Worm (Caenorhabditis elegans) whole organism, L1 larva: ENCODE results near the gene ssp-33.

Source experiments
- C04F5.9 ChIP-seq: sonication (generic microtip); optimal IDR thresholded peaks from 2 replicates; lab custom pipeline; 2016; ENCODE audit warnings: missing genetic modification characterization, missing compliant biosample characterization
- ceh-82 ChIP-seq, 3 experiments: fragments of 150-350 bp in 1 of 3; sonication (generic microtip) in 2 of 3; optimal IDR thresholded peaks; 2 replicates each; lab custom pipeline; 2014 to 2017; ENCODE audit warnings: missing biosample characterization in 3 of 3, missing genetic modification characterization in 3 of 3
- efl-1 ChIP-seq, 4 experiments: fragments of 150-350 bp; optimal IDR thresholded peaks in 3 of 4; peaks in 1 of 4; 1 replicate in 1 of 4; 2 replicates in 3 of 4; lab custom pipeline; 2014; ENCODE audit warnings: missing biosample characterization in 2 of 4, missing genetic modification characterization in 2 of 4, missing genetic modification reagents in 2 of 4
- egl-27 ChIP-seq, 2 experiments: fragments of 150-350 bp in 1 of 2; sonication (generic microtip); optimal IDR thresholded peaks; 3 replicates each; lab custom pipeline; 2017 to 2018; ENCODE audit warnings: missing biosample characterization in 2 of 2, missing genetic modification characterization in 2 of 2, missing genetic modification reagents in 2 of 2
- jun-1 ChIP-seq: fragments of 150-350 bp; optimal IDR thresholded peaks from 2 replicates; lab custom pipeline; 2014; ENCODE audit warnings: missing biosample characterization, missing genetic modification reagents, missing genetic modification characterization
- nhr-28 ChIP-seq: fragments of 150-350 bp; optimal IDR thresholded peaks from 2 replicates; lab custom pipeline; 2014; ENCODE audit warnings: missing biosample characterization, missing genetic modification characterization
- skn-1 ChIP-seq: fragments of 150-350 bp; optimal IDR thresholded peaks from 2 replicates; lab custom pipeline; 2014; ENCODE audit warnings: missing biosample characterization, missing genetic modification characterization
- snu-23 ChIP-seq: sonication (generic microtip); optimal IDR thresholded peaks from 2 replicates; lab custom pipeline; 2016; ENCODE audit warnings: missing genetic modification characterization, missing compliant biosample characterization
- zag-1 ChIP-seq: fragments of 150-350 bp; optimal IDR thresholded peaks from 2 replicates; lab custom pipeline; 2014; ENCODE audit warnings: missing biosample characterization, missing genetic modification characterization

DNA sequence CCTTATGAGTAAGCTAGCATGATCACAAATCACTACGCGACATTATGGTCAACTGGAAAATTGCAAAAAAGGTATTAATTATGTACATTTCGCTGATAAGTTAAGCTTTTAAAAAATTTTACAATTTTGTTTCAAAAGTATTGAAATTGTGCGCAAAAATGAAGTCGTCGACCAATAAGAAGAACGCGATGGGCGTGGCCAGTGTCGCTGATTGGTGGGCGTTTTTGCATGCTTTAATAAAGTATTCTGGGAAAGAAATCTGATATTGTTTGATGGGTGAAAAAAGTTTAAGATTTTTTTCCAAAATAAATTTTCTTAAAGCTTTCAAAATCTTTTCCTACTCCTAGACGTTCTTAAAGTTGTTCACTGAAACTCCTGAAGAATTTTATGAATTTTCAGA, 32.9 kb upstream of the ssp-33 start:
- TF ChIP-seq efl-1 (optimal IDR thresholded peaks at IDR 0.05; lab: Kevin White, UChicago) (no peak), efl-1 (GFP tag; optimal IDR thresholded peaks at IDR 0.05 in 1 of 2; lab: Kevin White, UChicago) (no peak), nhr-28 (tag; lab: Kevin White, UChicago) (no peak), C04F5.9 (tag; lab: Kevin White, UChicago) (no peak), zag-1 (tag; lab: Kevin White, UChicago) (no peak), jun-1 (tag; lab: Kevin White, UChicago) (no peak), egl-27 (tag; optimal IDR thresholded peaks at IDR 0.05; lab: Kevin White, UChicago) (no peak), snu-23 (GFP tag; lab: Kevin White, UChicago) (no peak), skn-1 (tag; lab: Kevin White, UChicago) (no peak), ceh-82 (tag; optimal IDR thresholded peaks at IDR 0.05; lab: Kevin White, UChicago) (no peak)
